Worm (Caenorhabditis elegans) whole organism, L1 larva: ENCODE measurements around the gene grsp-4.

Experiments used
- ama-1 ChIP-seq: fragments of 150-350 bp; optimal IDR thresholded peaks from 2 replicates; lab custom pipeline; 2014
- efl-3 ChIP-seq: fragments of 200-800 bp; sonication (Bioruptor generic); optimal IDR thresholded peaks from 2 replicates; lab custom pipeline; 2018; ENCODE audit warnings: mild to moderate bottlenecking, missing genetic modification characterization, missing compliant biosample characterization
- hpl-2 ChIP-seq: fragments of 150-350 bp; optimal IDR thresholded peaks from 2 replicates; lab custom pipeline; 2014; ENCODE audit warnings: missing biosample characterization, missing genetic modification reagents, missing genetic modification characterization
- lir-3 ChIP-seq: sonication (generic microtip); optimal IDR thresholded peaks from 2 replicates; lab custom pipeline; 2016; ENCODE audit warnings: mild to moderate bottlenecking, missing genetic modification characterization, moderate library complexity, missing compliant biosample characterization; ENCODE audit not compliant: poor library complexity
- nhr-11 ChIP-seq: fragments of 150-350 bp; optimal IDR thresholded peaks from 2 replicates; lab custom pipeline; 2014; ENCODE audit warnings: missing biosample characterization, missing genetic modification characterization
- nhr-12 ChIP-seq: sonication (generic microtip); optimal IDR thresholded peaks from 2 replicates; lab custom pipeline; 2017; ENCODE audit warnings: missing biosample characterization, missing genetic modification characterization
- snpc-4 ChIP-seq: fragments of 150-350 bp; optimal IDR thresholded peaks from 2 replicates; lab custom pipeline; 2014; ENCODE audit warnings: missing biosample characterization, missing genetic modification characterization
- zag-1 ChIP-seq: fragments of 150-350 bp; optimal IDR thresholded peaks from 2 replicates; lab custom pipeline; 2014; ENCODE audit warnings: missing biosample characterization, missing genetic modification characterization

DNA sequence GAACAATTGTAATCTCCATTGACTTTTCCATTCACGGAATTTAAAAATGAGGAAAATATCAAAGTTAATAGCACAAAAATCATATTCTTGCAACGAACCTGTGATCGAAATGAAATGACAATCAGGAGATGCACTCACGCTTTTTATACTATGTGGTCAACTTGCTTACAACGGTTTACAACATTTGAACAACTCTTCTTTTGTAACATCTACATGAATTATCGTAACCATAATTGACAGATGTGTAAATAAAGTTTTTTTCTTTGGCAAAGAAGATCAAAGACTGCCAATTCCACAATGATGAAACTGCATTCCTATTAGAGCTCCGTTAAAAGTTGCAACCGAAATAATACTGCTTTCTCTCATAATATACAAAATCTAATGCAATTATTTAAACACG, 15.0 kb downstream of the grsp-4 start, which contains the start of gene F07C4.10:
- TF ChIP-seq nhr-11 (tag; lab: Kevin White, UChicago) (no peak), efl-3 (GFP tag; lab: Kevin White, UChicago) (no peak), nhr-12 (no peak), zag-1 (tag; lab: Kevin White, UChicago) (no peak), ama-1 (lab: Kevin White, UChicago) (no peak), lir-3 (tag; lab: Kevin White, UChicago) (no peak), snpc-4 (tag; lab: Kevin White, UChicago) (no peak), hpl-2 (GFP tag; lab: Kevin White, UChicago) (no peak)
